Worm (Caenorhabditis elegans) whole organism, mixed stage, embryonic: Measurements from ENCODE around the gene pap-1.

Experiments
- blmp-1 ChIP-seq: fragments of 150-350 bp; optimal IDR thresholded peaks from 2 replicates; lab custom pipeline; 2014; ENCODE audit warnings: missing biosample characterization, missing genetic modification characterization
- nhr-237 ChIP-seq: fragments of 150-350 bp; optimal IDR thresholded peaks from 2 replicates; lab custom pipeline; 2014; ENCODE audit warnings: missing biosample characterization, missing genetic modification characterization
- sptf-1 ChIP-seq: sonication (generic microtip); optimal IDR thresholded peaks from 2 replicates; lab custom pipeline; 2017; ENCODE audit warnings: mild to moderate bottlenecking, missing genetic modification characterization, moderate library complexity, missing compliant biosample characterization

DNA sequence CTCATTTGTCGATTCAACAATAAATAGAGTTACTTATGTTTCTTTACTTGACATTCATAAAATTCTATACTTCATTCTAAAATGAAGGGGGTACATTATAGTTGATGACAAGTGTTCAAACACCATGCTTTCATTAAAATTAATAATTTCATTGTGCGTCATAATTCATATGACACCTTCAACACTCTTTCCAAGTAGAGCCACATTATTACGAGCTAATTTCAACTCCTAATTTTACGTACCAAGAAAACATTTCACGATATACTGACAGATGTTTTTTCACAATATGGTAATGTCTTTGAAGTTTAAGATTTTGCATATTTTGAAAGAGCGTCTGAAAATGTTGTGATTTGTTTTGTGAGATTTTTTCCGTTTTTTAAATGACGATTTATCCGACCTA lies 23.7 kb downstream of the pap-1 start:
- TF ChIP-seq blmp-1 (tag; lab: Kevin White, UChicago) (no peak), sptf-1 (tag; lab: Kevin White, UChicago) (no peak), nhr-237 (no peak)
